Worm (Caenorhabditis elegans) whole organism, L4 larva: ENCODE measurements around the gene faxc-1.
A peak's percentile ranks its signal among the peaks of the same experiment; 100 is the strongest.

Source experiments
- F26F4.8 ChIP-seq: fragments of 200-800 bp; sonication (Bioruptor generic); conservative IDR thresholded peaks from 2 replicates; pipeline ENCODE4 v1.3.6; 2022; ENCODE audit warnings: missing genetic modification characterization, missing compliant biosample characterization
- F37D6.2 ChIP-seq: sonication (generic microtip); optimal IDR thresholded peaks from 2 replicates; lab custom pipeline; 2016; ENCODE audit warnings: mild to moderate bottlenecking, missing genetic modification characterization, missing compliant biosample characterization
- F44E2.7 ChIP-seq: fragments of 200-800 bp; sonication (Bioruptor generic); IDR thresholded peaks from 2 replicates; pipeline ENCODE4 v2.1.2; 2022; ENCODE audit warnings: missing genetic modification characterization, missing compliant biosample characterization
- F49E8.2 ChIP-seq: sonication (generic microtip); optimal IDR thresholded peaks from 2 replicates; lab custom pipeline; 2016; ENCODE audit warnings: missing compliant biosample characterization, mild to moderate bottlenecking, missing genetic modification characterization, borderline replicate concordance
- R02D3.7 ChIP-seq: fragments of 150-350 bp; sonication (generic microtip); optimal IDR thresholded peaks from 3 replicates; lab custom pipeline; 2014; ENCODE audit warnings: missing biosample characterization, missing genetic modification characterization
- T26A8.4 ChIP-seq: fragments of 200-800 bp; sonication (Bioruptor generic); IDR thresholded peaks from 2 replicates; pipeline ENCODE4 v1.3.6; 2022; ENCODE audit warnings: missing genetic modification characterization, missing compliant biosample characterization
- Y48G9A.11 ChIP-seq: fragments of 200-800 bp; sonication (Bioruptor generic); IDR thresholded peaks from 2 replicates; pipeline ENCODE4 v1.3.6; 2022; ENCODE audit warnings: missing genetic modification reagents, missing genetic modification characterization, missing compliant biosample characterization
- ZK546.5 ChIP-seq, 2 experiments: sonication (generic microtip); optimal IDR thresholded peaks; 2 replicates each; lab custom pipeline; 2017; ENCODE audit warnings: missing biosample characterization in 2 of 2, missing genetic modification characterization in 2 of 2
- aha-1 ChIP-seq: fragments of 150-350 bp; peaks from one replicate; lab custom pipeline; 2014; ENCODE audit warnings: missing biosample characterization, missing genetic modification characterization
- ceh-20 ChIP-seq: fragments of 200-800 bp; sonication (Bioruptor generic); IDR thresholded peaks from 2 replicates; pipeline ENCODE4 v1.3.6; 2022; ENCODE audit warnings: missing genetic modification reagents, missing genetic modification characterization, missing compliant biosample characterization
- ceh-28 ChIP-seq: fragments of 150-350 bp; optimal IDR thresholded peaks from 2 replicates; lab custom pipeline; 2014; ENCODE audit warnings: missing biosample characterization, missing genetic modification reagents, missing genetic modification characterization
- ceh-62 ChIP-seq: sonication (generic microtip); optimal IDR thresholded peaks from 2 replicates; lab custom pipeline; 2017; ENCODE audit warnings: missing biosample characterization, missing genetic modification characterization
- daf-16 ChIP-seq, 3 experiments: sonication (generic microtip); optimal IDR thresholded peaks; 2 replicates each; lab custom pipeline; 2016 to 2017; ENCODE audit warnings: missing genetic modification characterization in 3 of 3, missing genetic modification reagents in 3 of 3, mild to moderate bottlenecking in 2 of 3, missing compliant biosample characterization in 2 of 3, missing biosample characterization in 1 of 3, moderate library complexity in 1 of 3
- dmd-8 ChIP-seq: fragments of 200-800 bp; sonication (Bioruptor generic); IDR thresholded peaks from 2 replicates; pipeline ENCODE4 v1.3.6; 2022; ENCODE audit warnings: missing genetic modification characterization, missing compliant biosample characterization
- duxl-1 ChIP-seq: sonication (generic microtip); optimal IDR thresholded peaks from 2 replicates; lab custom pipeline; 2016; ENCODE audit warnings: mild to moderate bottlenecking, missing genetic modification characterization, moderate library complexity, missing compliant biosample characterization; ENCODE audit not compliant: poor library complexity
- dve-1 ChIP-seq: sonication (generic microtip); optimal IDR thresholded peaks from 2 replicates; lab custom pipeline; 2017; ENCODE audit warnings: antibody characterized with exemption, mild to moderate bottlenecking, missing genetic modification characterization, missing compliant biosample characterization; ENCODE audit not compliant: insufficient read depth
- egl-43 ChIP-seq: fragments of 200-800 bp; sonication (Bioruptor generic); IDR thresholded peaks from 2 replicates; pipeline ENCODE4 v1.3.6; 2022; ENCODE audit warnings: missing genetic modification reagents, missing genetic modification characterization, missing compliant biosample characterization
- fos-1 ChIP-seq: fragments of 150-350 bp; optimal IDR thresholded peaks from 2 replicates; lab custom pipeline; 2014; ENCODE audit warnings: missing biosample characterization, missing genetic modification characterization
- hlh-11 ChIP-seq: fragments of 200-800 bp; sonication (Bioruptor generic); optimal IDR thresholded peaks from 2 replicates; lab custom pipeline; 2018; ENCODE audit warnings: mild to moderate bottlenecking, missing genetic modification characterization, missing compliant biosample characterization
- hlh-30 ChIP-seq: sonication (generic microtip); optimal IDR thresholded peaks from 2 replicates; lab custom pipeline; 2017; ENCODE audit warnings: antibody characterized with exemption, mild to moderate bottlenecking, missing genetic modification characterization, missing compliant biosample characterization; ENCODE audit not compliant: insufficient read depth
- hmg-1.1 ChIP-seq: fragments of 200-800 bp; sonication (Bioruptor generic); IDR thresholded peaks from 2 replicates; pipeline ENCODE4 v1.3.6; 2022; ENCODE audit warnings: missing genetic modification reagents, missing genetic modification characterization, missing compliant biosample characterization
- lin-15B ChIP-seq: fragments of 150-350 bp; sonication (generic microtip); optimal IDR thresholded peaks from 3 replicates; lab custom pipeline; 2014; ENCODE audit warnings: missing biosample characterization, missing genetic modification characterization
- madf-5 ChIP-seq, 2 experiments: fragments of 200-800 bp; sonication (Bioruptor generic); IDR thresholded peaks; 2 replicates each; pipeline ENCODE4 v1.3.6; 2022; ENCODE audit warnings: missing compliant biosample characterization in 2 of 2, missing genetic modification characterization in 2 of 2
- mdl-1 ChIP-seq, 2 experiments: fragments of 150-350 bp in 1 of 2; sonication (generic microtip) in 1 of 2; optimal IDR thresholded peaks; 2 replicates each; lab custom pipeline; 2014 to 2017; ENCODE audit warnings: missing biosample characterization in 2 of 2, missing genetic modification characterization in 2 of 2
- mes-2 ChIP-seq: sonication (generic microtip); optimal IDR thresholded peaks from 2 replicates; lab custom pipeline; 2016; ENCODE audit warnings: missing genotype, mild to moderate bottlenecking, missing genetic modification characterization, missing compliant biosample characterization; ENCODE audit not compliant: poor library complexity, severe bottlenecking
- nhr-10 ChIP-seq: fragments of 150-350 bp; optimal IDR thresholded peaks from 2 replicates; lab custom pipeline; 2014; ENCODE audit warnings: missing biosample characterization, missing genetic modification characterization
- nhr-102 ChIP-seq: sonication (generic microtip); optimal IDR thresholded peaks from 2 replicates; lab custom pipeline; 2016; ENCODE audit warnings: mild to moderate bottlenecking, missing genetic modification characterization, moderate library complexity, missing compliant biosample characterization
- nhr-48 ChIP-seq: sonication (generic microtip); optimal IDR thresholded peaks from 2 replicates; lab custom pipeline; 2016; ENCODE audit warnings: mild to moderate bottlenecking, missing genetic modification characterization, missing compliant biosample characterization
- nhr-6 ChIP-seq: fragments of 150-350 bp; optimal IDR thresholded peaks from 2 replicates; lab custom pipeline; 2014; ENCODE audit warnings: missing biosample characterization, missing genetic modification characterization
- nhr-76 ChIP-seq: fragments of 150-350 bp; optimal IDR thresholded peaks from 2 replicates; lab custom pipeline; 2014; ENCODE audit warnings: missing biosample characterization, missing genetic modification characterization
- saeg-2 ChIP-seq: fragments of 200-800 bp; sonication (Bioruptor generic); IDR thresholded peaks from 2 replicates; pipeline ENCODE4 v1.3.6; 2022; ENCODE audit warnings: missing genetic modification reagents, missing genetic modification characterization, missing compliant biosample characterization
- sdz-12 ChIP-seq: fragments of 200-800 bp; sonication (Bioruptor generic); optimal IDR thresholded peaks from 2 replicates; lab custom pipeline; 2018; ENCODE audit warnings: mild to moderate bottlenecking, missing genetic modification characterization, missing compliant biosample characterization
- set-16 ChIP-seq: fragments of 200-800 bp; sonication (Bioruptor generic); IDR thresholded peaks from 2 replicates; pipeline ENCODE4 v1.3.6; 2022; ENCODE audit warnings: missing genetic modification reagents, missing genetic modification characterization, missing compliant biosample characterization
- skn-1 ChIP-seq: fragments of 150-350 bp; optimal IDR thresholded peaks from 2 replicates; lab custom pipeline; 2014; ENCODE audit warnings: missing biosample characterization, missing genetic modification characterization
- spr-1 ChIP-seq: sonication (generic microtip); optimal IDR thresholded peaks from 2 replicates; lab custom pipeline; 2016; ENCODE audit warnings: mild to moderate bottlenecking, missing genetic modification characterization, missing compliant biosample characterization
- tag-97 ChIP-seq: fragments of 200-800 bp; sonication (Bioruptor generic); IDR thresholded peaks from 2 replicates; pipeline ENCODE4 v1.3.6; 2022; ENCODE audit warnings: missing genetic modification characterization, missing compliant biosample characterization
- tra-1 ChIP-seq: fragments of 200-800 bp; sonication (Bioruptor generic); IDR thresholded peaks from 2 replicates; pipeline ENCODE4 v1.3.6; 2022; ENCODE audit warnings: missing genetic modification reagents, missing genetic modification characterization, missing compliant biosample characterization
- zip-11 ChIP-seq: fragments of 200-800 bp; sonication (Bioruptor generic); IDR thresholded peaks from 2 replicates; pipeline ENCODE4 v1.3.6; 2022; ENCODE audit warnings: missing genetic modification characterization, missing compliant biosample characterization
- zip-2 ChIP-seq: fragments of 150-350 bp; optimal IDR thresholded peaks from 2 replicates; lab custom pipeline; 2014; ENCODE audit warnings: missing biosample characterization, missing genetic modification characterization
- ztf-11 ChIP-seq: fragments of 150-350 bp; optimal IDR thresholded peaks from 2 replicates; lab custom pipeline; 2014; ENCODE audit warnings: missing biosample characterization, missing genetic modification characterization

The faxc-1 gene

DNA sequence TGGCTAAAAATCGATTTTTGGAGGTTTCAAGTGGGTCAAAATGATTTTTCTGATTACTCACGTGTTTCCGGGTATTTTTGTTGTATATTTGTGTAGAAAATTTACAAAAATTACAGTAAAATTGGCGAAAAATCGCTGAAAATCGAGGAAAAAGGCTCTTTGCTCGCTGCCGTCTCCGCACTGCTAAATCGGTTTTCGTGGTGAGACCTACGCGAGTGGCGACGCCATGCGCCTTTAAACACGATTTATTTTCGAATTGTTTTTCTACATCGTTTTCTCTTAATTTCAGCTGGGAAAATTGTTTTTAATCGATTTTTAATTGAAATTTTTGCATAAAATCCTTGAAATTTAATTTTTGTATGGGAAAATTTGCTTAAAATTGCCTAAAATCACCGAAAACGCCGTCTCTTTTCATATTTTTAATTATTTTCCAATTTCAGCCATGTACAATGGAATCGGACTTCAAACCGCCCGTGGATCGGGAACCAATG, 39.0 kb upstream of the faxc-1 start, which contains the start of the genes pqn-87 and rsr-2 (continued):
- no peak for TF ChIP-seq ztf-11 (tag; lab: Kevin White, UChicago)
- TF ChIP-seq lin-15B (tag; lab: Kevin White, UChicago): no peak
- TF ChIP-seq T26A8.4 (GFP tag; lab: Robert Waterston, UW): no peak
- TF ChIP-seq Y48G9A.11: no peak
- no peak for TF ChIP-seq egl-43
- TF ChIP-seq mes-2 (tag; lab: Kevin White, UChicago): peak; percentile 59
- TF ChIP-seq R02D3.7 (tag; lab: Kevin White, UChicago): no peak
- no peak for TF ChIP-seq zip-2
- no peak for TF ChIP-seq nhr-6
- no peak for TF ChIP-seq F26F4.8
- TF ChIP-seq hlh-11 (tag; lab: Kevin White, UChicago): no peak
- TF ChIP-seq dve-1 (tag; lab: Kevin White, UChicago): no peak
- no peak for TF ChIP-seq dmd-8 (GFP tag; lab: Robert Waterston, UW)
- no peak for TF ChIP-seq sdz-12
- TF ChIP-seq F49E8.2 (tag; lab: Kevin White, UChicago): no peak
- TF ChIP-seq set-16 (GFP tag; lab: Robert Waterston, UW): no peak
- peak; percentile 32 for TF ChIP-seq hlh-30 (tag; lab: Kevin White, UChicago)
- TF ChIP-seq ZK546.5 (tag; optimal IDR thresholded peaks at IDR 0.05; lab: Kevin White, UChicago): no peak
- TF ChIP-seq saeg-2 (GFP tag; lab: Robert Waterston, UW): no peak
- no peak for TF ChIP-seq tag-97
- TF ChIP-seq madf-5 (GFP tag; IDR thresholded peaks at IDR 0.05; lab: Robert Waterston, UW): no peak
- TF ChIP-seq fos-1: no peak
- TF ChIP-seq hmg-1.1 (GFP tag; lab: Robert Waterston, UW): 0 out of 2 replicates have a peak, but pooled peaks have one; percentile 42
- TF ChIP-seq duxl-1 (tag; lab: Kevin White, UChicago): no peak
- no peak for TF ChIP-seq ceh-28 (tag; lab: Kevin White, UChicago)
- TF ChIP-seq spr-1: no peak
- TF ChIP-seq tra-1 (GFP tag; lab: Robert Waterston, UW): no peak
- TF ChIP-seq nhr-48 (tag; lab: Kevin White, UChicago): no peak
- no peak for TF ChIP-seq F44E2.7 (GFP tag; lab: Robert Waterston, UW)
- TF ChIP-seq nhr-102: no peak
- TF ChIP-seq mdl-1 (tag; optimal IDR thresholded peaks at IDR 0.05; lab: Kevin White, UChicago): no peak
- no peak for TF ChIP-seq ceh-62 (tag; lab: Kevin White, UChicago)
- TF ChIP-seq ceh-20: no peak
- TF ChIP-seq aha-1 (tag; lab: Kevin White, UChicago): peak; percentile 38
- TF ChIP-seq zip-11 (GFP tag; lab: Robert Waterston, UW): no peak

DNA sequence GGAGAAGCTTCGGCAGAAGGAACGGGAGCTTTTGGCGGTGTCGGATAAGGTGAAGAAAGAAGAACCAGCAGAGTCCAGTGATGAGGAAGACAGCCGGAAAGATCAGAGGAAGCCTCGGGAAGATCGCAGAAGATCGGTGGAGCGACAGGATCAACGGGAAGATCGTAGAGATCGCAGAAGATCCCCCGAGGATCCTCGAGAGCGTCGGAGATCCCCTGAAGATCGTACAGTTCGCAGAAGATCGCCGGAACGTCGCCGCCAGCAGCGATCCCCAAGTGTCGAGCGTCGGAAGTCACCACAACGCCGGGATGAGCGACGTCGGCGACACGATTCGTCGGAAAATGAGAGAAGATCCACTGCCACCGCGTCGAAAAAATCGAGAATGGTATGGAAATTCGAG, 37.8 kb upstream of the faxc-1 start:
- no peak for TF ChIP-seq skn-1 (tag; lab: Kevin White, UChicago)
- peak; percentile 88 for TF ChIP-seq set-16 (GFP tag; lab: Robert Waterston, UW)
- TF ChIP-seq daf-16 (GFP tag; optimal IDR thresholded peaks at IDR 0.05; lab: Kevin White, UChicago): no peak
- no peak for TF ChIP-seq daf-16 (tag; optimal IDR thresholded peaks at IDR 0.05; lab: Kevin White, UChicago)
- TF ChIP-seq nhr-76 (tag; lab: Kevin White, UChicago): no peak

DNA sequence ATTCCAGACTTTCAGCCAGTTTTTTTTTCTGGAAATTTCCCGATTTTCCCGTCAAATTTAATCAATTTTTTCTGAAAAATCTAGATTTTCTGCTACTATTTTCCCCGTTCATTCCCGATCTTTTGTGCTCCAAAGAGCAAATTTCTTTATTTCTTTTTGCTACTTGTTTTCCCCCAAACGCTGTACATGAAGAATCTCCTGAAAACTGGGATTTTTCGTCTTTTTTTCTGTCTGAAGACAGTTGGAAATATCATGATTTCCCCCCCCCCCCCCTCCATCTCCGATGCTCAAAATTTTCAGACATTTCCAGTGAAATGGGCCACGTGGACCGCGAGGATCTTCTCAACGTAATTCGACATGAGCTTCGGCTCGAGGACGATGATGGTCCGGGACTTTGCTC, 36.0 kb upstream of the faxc-1 start, which contains the start of gene sinh-1:
Gene sinh-1 (plus strand): TSS at position 301 of the 400 bp plus-strand sequence.
- 0 out of 2 replicates have a peak, but pooled peaks have one; percentile 33 for TF ChIP-seq set-16 (GFP tag; lab: Robert Waterston, UW)
- no peak for TF ChIP-seq F37D6.2 (tag; lab: Kevin White, UChicago)
- TF ChIP-seq nhr-10 (tag; lab: Kevin White, UChicago): no peak
